Worm (Caenorhabditis elegans) whole organism, L4 larva: ENCODE measurements around the gene rad-54.L2.

Source experiments
- ces-1 ChIP-seq: fragments of 150-350 bp; sonication (generic microtip); optimal IDR thresholded peaks from 4 replicates; lab custom pipeline; 2014; ENCODE audit warnings: missing biosample characterization, missing genetic modification reagents, missing genetic modification characterization
- dve-1 ChIP-seq: sonication (generic microtip); optimal IDR thresholded peaks from 2 replicates; lab custom pipeline; 2017; ENCODE audit warnings: antibody characterized with exemption, mild to moderate bottlenecking, missing genetic modification characterization, missing compliant biosample characterization; ENCODE audit not compliant: insufficient read depth
- madf-9 ChIP-seq: fragments of 200-800 bp; sonication (Bioruptor generic); conservative IDR thresholded peaks from 2 replicates; pipeline ENCODE4 v1.3.6; 2022; ENCODE audit warnings: missing genetic modification reagents, missing genetic modification characterization, missing compliant biosample characterization
- nhr-10 ChIP-seq: fragments of 150-350 bp; optimal IDR thresholded peaks from 2 replicates; lab custom pipeline; 2014; ENCODE audit warnings: missing biosample characterization, missing genetic modification characterization
- nhr-76 ChIP-seq: fragments of 150-350 bp; optimal IDR thresholded peaks from 2 replicates; lab custom pipeline; 2014; ENCODE audit warnings: missing biosample characterization, missing genetic modification characterization

DNA sequence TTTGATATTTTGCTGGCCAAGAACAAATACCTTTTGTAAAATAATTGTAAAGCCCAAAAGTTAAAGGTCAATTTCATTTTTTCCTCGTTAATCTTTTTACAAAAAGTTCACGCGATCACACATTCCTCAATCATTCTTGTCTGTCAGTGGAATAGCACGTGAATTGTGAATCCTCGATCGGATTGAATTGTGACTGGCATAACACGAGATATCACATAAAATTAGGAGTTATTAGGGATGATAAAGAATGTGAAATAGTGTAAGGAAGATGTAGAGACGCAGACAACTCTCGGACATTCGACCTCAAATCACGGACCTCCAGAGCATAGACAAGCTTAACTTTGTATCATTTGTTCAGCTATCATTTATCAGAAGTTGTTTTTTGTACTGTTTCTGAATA lies 12.3 kb downstream of the rad-54.L2 start, which contains the start of gene C27B7.6:
- no peak for TF ChIP-seq nhr-76
- no peak for TF ChIP-seq ces-1 (GFP tag; lab: Kevin White, UChicago)
- TF ChIP-seq dve-1: no peak
- no peak for TF ChIP-seq nhr-10 (tag; lab: Kevin White, UChicago)
- no peak for TF ChIP-seq madf-9 (GFP tag; lab: Robert Waterston, UW)
